Worm (Caenorhabditis elegans): Measurements from ENCODE around the gene abts-4.

Gene abts-4

DNA sequence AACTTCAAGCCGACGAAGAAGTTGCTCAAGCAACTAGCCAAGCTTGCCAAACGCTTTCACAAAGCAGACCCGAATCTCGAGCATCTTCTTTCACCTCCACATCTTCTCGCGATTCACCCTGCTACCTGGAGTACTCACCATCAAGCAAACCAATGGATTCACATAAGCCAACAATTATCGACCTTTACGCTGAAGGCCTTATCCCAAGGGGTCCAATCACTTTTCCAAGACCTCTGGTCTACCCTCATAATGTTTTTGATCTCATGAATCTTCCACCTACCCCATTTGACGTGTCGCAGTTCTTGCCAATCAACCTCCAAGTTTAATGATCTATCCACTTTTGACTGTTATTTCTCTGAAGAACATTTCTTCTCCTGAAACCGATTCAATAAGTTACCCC is 18.2 kb downstream of the abts-4 start:
- TF ChIP-seq irx-1 (tag; optimal IDR thresholded peaks at IDR 0.05), result no peak
- no peak for TF ChIP-seq ceh-90 (tag; optimal IDR thresholded peaks at IDR 0.05)
- no peak for TF ChIP-seq C16A3.4 (tag; optimal IDR thresholded peaks at IDR 0.05)
- no peak for TF ChIP-seq zag-1 (tag; optimal IDR thresholded peaks at IDR 0.05)
- peak; percentile 1 for TF ChIP-seq rnt-1 (tag; optimal IDR thresholded peaks at IDR 0.05)
- no peak for TF ChIP-seq sup-37 (GFP tag; optimal IDR thresholded peaks at IDR 0.05)
- TF ChIP-seq nhr-20 (tag; optimal IDR thresholded peaks at IDR 0.05), result no peak
- TF ChIP-seq sptf-1 (tag; optimal IDR thresholded peaks at IDR 0.05), result no peak
- no peak for TF ChIP-seq swsn-7 (tag; optimal IDR thresholded peaks at IDR 0.05)
- TF ChIP-seq ceh-88 (GFP tag; IDR thresholded peaks at IDR 0.05), result 0 out of 2 replicates have a peak, but pooled peaks have one; percentile 2

DNA sequence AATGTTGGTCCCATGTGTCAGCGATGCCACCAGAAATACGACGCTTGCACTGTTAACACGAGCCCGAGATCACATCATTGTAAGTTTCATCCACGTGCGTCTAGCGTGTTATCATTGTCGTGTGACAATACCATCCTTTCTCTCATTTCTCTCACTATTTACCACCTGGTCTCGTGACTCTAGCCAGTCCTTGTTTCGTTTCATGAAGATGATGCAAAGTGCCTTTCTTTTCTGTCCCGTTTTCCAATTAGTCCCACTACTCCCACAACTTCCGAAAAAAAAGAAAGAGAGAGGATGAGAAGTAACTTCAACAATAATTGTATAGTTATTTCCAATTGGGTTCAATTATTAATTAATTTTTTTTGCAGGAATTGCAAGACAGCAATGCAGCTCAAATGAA is 18.6 kb downstream of the abts-4 start:
- TF ChIP-seq nhr-28 (tag; optimal IDR thresholded peaks at IDR 0.05) (no peak), C16A3.4 (tag; optimal IDR thresholded peaks at IDR 0.05) (peak; percentile 34), nhr-90 (tag; optimal IDR thresholded peaks at IDR 0.05; ENCODE audit: poor library complexity) (peak; percentile 81), lir-3 (tag; optimal IDR thresholded peaks at IDR 0.05; ENCODE audit: poor library complexity) (peak; percentile 73), ceh-82 (tag; optimal IDR thresholded peaks at IDR 0.05) (peak in 2 of 3 experiments; percentile 18 to 44), ceh-88 (GFP tag; IDR thresholded peaks at IDR 0.05) (peak; percentile 66; the same call in 1 of the 2 replicates), alr-1 (tag; optimal IDR thresholded peaks at IDR 0.05; ENCODE audit: borderline replicate concordance) (no peak), unc-86 (tag; optimal IDR thresholded peaks at IDR 0.05) (no peak), ces-1 (GFP tag; optimal IDR thresholded peaks at IDR 0.05) (no peak), swsn-7 (tag; optimal IDR thresholded peaks at IDR 0.05) (peak; percentile 81), snu-23 (GFP tag; optimal IDR thresholded peaks at IDR 0.05) (peak; percentile 88), nhr-47 (tag; optimal IDR thresholded peaks at IDR 0.05) (peak; percentile 77), tbx-2 (tag; optimal IDR thresholded peaks at IDR 0.05) (peak; percentile 70), blmp-1 (tag; optimal IDR thresholded peaks at IDR 0.05) (peak; percentile 85), pax-3 (tag; optimal IDR thresholded peaks at IDR 0.05) (no peak), xbp-1 (tag; optimal IDR thresholded peaks at IDR 0.05) (peak; percentile 81), lin-13 (GFP tag; optimal IDR thresholded peaks at IDR 0.05) (peak; percentile 46), lin-14 (GFP tag; optimal IDR thresholded peaks at IDR 0.05) (peak; percentile 91), elt-2 (tag; optimal IDR thresholded peaks at IDR 0.05) (peak; percentile 42), pqm-1 (tag; optimal IDR thresholded peaks at IDR 0.05) (no peak), ceh-8 (GFP tag; optimal IDR thresholded peaks at IDR 0.05) (peak; percentile 0), nhr-85 (tag) (peak; percentile 94), mep-1 (tag; optimal IDR thresholded peaks at IDR 0.05) (peak; percentile 77), nhr-237 (tag; optimal IDR thresholded peaks at IDR 0.05) (no peak), fos-1 (tag; optimal IDR thresholded peaks at IDR 0.05) (peak; percentile 44), aly-2 (tag; optimal IDR thresholded peaks at IDR 0.05) (peak; percentile 12), sptf-1 (tag; optimal IDR thresholded peaks at IDR 0.05) (no peak), lin-35 (GFP tag; optimal IDR thresholded peaks at IDR 0.05) (peak; percentile 46 to 86), irx-1 (tag; optimal IDR thresholded peaks at IDR 0.05) (peak; percentile 76), fkh-10 (GFP tag; optimal IDR thresholded peaks at IDR 0.05) (no peak), skn-1 (tag; optimal IDR thresholded peaks at IDR 0.05) (peak; percentile 72), nhr-11 (tag; optimal IDR thresholded peaks at IDR 0.05) (peak; percentile 60), dsc-1 (tag; optimal IDR thresholded peaks at IDR 0.05) (peak; percentile 13), rnt-1 (tag; optimal IDR thresholded peaks at IDR 0.05) (peak; percentile 92), C04F5.9 (tag; optimal IDR thresholded peaks at IDR 0.05) (peak; percentile 48), jun-1 (tag; optimal IDR thresholded peaks at IDR 0.05) (peak; percentile 75), nhr-76 (tag; optimal IDR thresholded peaks at IDR 0.05) (no peak), efl-1 (optimal IDR thresholded peaks at IDR 0.05) (peak; percentile 38 to 42), efl-1 (GFP tag; optimal IDR thresholded peaks at IDR 0.05 in 1 of 2) (peak; percentile 14 to 95), sox-4 (tag; optimal IDR thresholded peaks at IDR 0.05) (peak; percentile 48), vab-15 (tag; optimal IDR thresholded peaks at IDR 0.05) (peak; percentile 51), nhr-77 (tag; optimal IDR thresholded peaks at IDR 0.05) (peak; percentile 24), aha-1 (tag; optimal IDR thresholded peaks at IDR 0.05) (peak; percentile 23), egl-13 (tag; optimal IDR thresholded peaks at IDR 0.05) (no peak), ztf-4 (tag; optimal IDR thresholded peaks at IDR 0.05) (peak; percentile 77), unc-130 (tag; optimal IDR thresholded peaks at IDR 0.05) (peak; percentile 85), lsy-2 (tag; optimal IDR thresholded peaks at IDR 0.05) (peak; percentile 71 to 75)
